Worm (Caenorhabditis elegans): ENCODE measurements around the gene E01G4.3.

E01G4.3 gene

ce11 chrII:13412335-13412734 is 57.1 kb downstream of the E01G4.3 start, which contains the start of gene Y48C3A.18:
TSS of gene Y48C3A.18 (plus strand) at chrII:13412635.
- no peak for TF ChIP-seq sdz-12 (GFP tag; optimal IDR thresholded peaks at IDR 0.05)
- peak; percentile 17 for TF ChIP-seq aha-1 (tag)
- TF ChIP-seq nhr-42 (GFP tag; IDR thresholded peaks at IDR 0.05): no peak
